Fruit fly (Drosophila melanogaster) whole organism, embryonic: Measurements from ENCODE around the gene CG34148.

Experiments used
- CG1024 ChIP-seq: fragments of 200-800 bp; sonication (Bioruptor generic); IDR thresholded peaks from 2 replicates; pipeline ENCODE4 v1.3.6; 2022; ENCODE audit warnings: missing biosample characterization, missing genetic modification characterization
- CG10543 ChIP-seq: fragments of 200-800 bp; sonication (Bioruptor generic); optimal IDR thresholded peaks from 3 replicates; lab custom pipeline; 2017; ENCODE audit warnings: missing biosample characterization, mild to moderate bottlenecking, missing genetic modification characterization, moderate library complexity
- CG10654 ChIP-seq: fragments of 200-800 bp; sonication (Bioruptor generic); optimal IDR thresholded peaks from 2 replicates; lab custom pipeline; 2016; ENCODE audit warnings: missing biosample characterization, missing genetic modification characterization
- CG11398 ChIP-seq: fragments of 200-800 bp; sonication (Bioruptor generic); optimal IDR thresholded peaks from 2 replicates; lab custom pipeline; 2016; ENCODE audit warnings: missing biosample characterization, missing genetic modification characterization
- CG11696 ChIP-seq: fragments of 200-800 bp; sonication (Bioruptor generic); IDR thresholded peaks from 2 replicates; pipeline ENCODE4 v1.3.6; 2022; ENCODE audit warnings: missing biosample characterization, missing genetic modification characterization
- CG12071 ChIP-seq: fragments of 200-800 bp; sonication (Bioruptor generic); optimal IDR thresholded peaks from 3 replicates; lab custom pipeline; 2018; ENCODE audit warnings: missing biosample characterization, mild to moderate bottlenecking, missing genetic modification characterization
- CG12769 ChIP-seq: fragments of 200-800 bp; sonication (Bioruptor generic); optimal IDR thresholded peaks from 2 replicates; lab custom pipeline; 2019; ENCODE audit warnings: missing biosample characterization, mild to moderate bottlenecking, missing genetic modification characterization, moderate library complexity
- CG14050 ChIP-seq: fragments of 200-800 bp; sonication (Bioruptor generic); IDR thresholded peaks from 3 replicates; pipeline ENCODE4 v1.3.6; 2022; ENCODE audit warnings: missing biosample characterization, missing genetic modification characterization
- CG15269 ChIP-seq: fragments of 200-800 bp; sonication (Bioruptor generic); optimal IDR thresholded peaks from 2 replicates; lab custom pipeline; 2018; ENCODE audit warnings: missing biosample characterization, mild to moderate bottlenecking, missing genetic modification characterization, moderate library complexity
- CG1603 ChIP-seq: fragments of 200-800 bp; sonication (Bioruptor generic); optimal IDR thresholded peaks from 2 replicates; lab custom pipeline; 2019; ENCODE audit warnings: missing biosample characterization, mild to moderate bottlenecking, missing genetic modification characterization, moderate library complexity
- CG17328 ChIP-seq: fragments of 200-800 bp; sonication (Bioruptor generic); IDR thresholded peaks from 2 replicates; pipeline ENCODE4 v1.3.6; 2022; ENCODE audit warnings: missing biosample characterization, missing genetic modification characterization
- CG17568 ChIP-seq: fragments of 200-800 bp; sonication (Bioruptor generic); optimal IDR thresholded peaks from 2 replicates; lab custom pipeline; 2018; ENCODE audit warnings: missing biosample characterization, mild to moderate bottlenecking, missing genetic modification characterization, moderate library complexity
- CG32532 ChIP-seq: fragments of 200-800 bp; sonication (Bioruptor generic); IDR thresholded peaks from 2 replicates; pipeline ENCODE4 v1.3.6; 2022; ENCODE audit warnings: missing biosample characterization, missing genetic modification characterization
- CG6654 ChIP-seq: fragments of 200-800 bp; sonication (Bioruptor generic); optimal IDR thresholded peaks from 2 replicates; lab custom pipeline; 2017; ENCODE audit warnings: missing biosample characterization, mild to moderate bottlenecking, missing genetic modification characterization
- CG6683 ChIP-seq: fragments of 200-800 bp; sonication (Bioruptor generic); optimal IDR thresholded peaks from 2 replicates; lab custom pipeline; 2017; ENCODE audit warnings: missing biosample characterization, mild to moderate bottlenecking, missing genetic modification characterization, missing genetic modification reagents
- CG6854 ChIP-seq: fragments of 200-800 bp; sonication (Bioruptor generic); optimal IDR thresholded peaks from 3 replicates; lab custom pipeline; 2017; ENCODE audit warnings: missing biosample characterization, mild to moderate bottlenecking, missing genetic modification characterization
- CG7928 ChIP-seq: fragments of 200-800 bp; sonication (Bioruptor generic); optimal IDR thresholded peaks from 2 replicates; lab custom pipeline; 2017; ENCODE audit warnings: missing biosample characterization, mild to moderate bottlenecking, missing genetic modification characterization
- CG9215 ChIP-seq: fragments of 200-800 bp; sonication (Bioruptor generic); IDR thresholded peaks from 2 replicates; pipeline ENCODE4 v1.3.6; 2022; ENCODE audit warnings: missing biosample characterization, missing genetic modification characterization
- CG9609 ChIP-seq: fragments of 200-800 bp; sonication (Bioruptor generic); optimal IDR thresholded peaks from 3 replicates; lab custom pipeline; 2016; ENCODE audit warnings: missing biosample characterization, missing genetic modification characterization
- CG9727 ChIP-seq: fragments of 200-800 bp; sonication (Bioruptor generic); optimal IDR thresholded peaks from 3 replicates; lab custom pipeline; 2017; ENCODE audit warnings: missing biosample characterization, mild to moderate bottlenecking, missing genetic modification characterization
- Chrac-16 ChIP-seq: fragments of 200-800 bp; sonication (Bioruptor generic); optimal IDR thresholded peaks from 3 replicates; lab custom pipeline; 2016; ENCODE audit warnings: missing biosample characterization, missing genetic modification characterization
- CrebB ChIP-seq: fragments of 200-800 bp; sonication (Bioruptor generic); optimal IDR thresholded peaks from 3 replicates; lab custom pipeline; 2018; ENCODE audit warnings: missing biosample characterization, mild to moderate bottlenecking, missing genetic modification characterization
- Doc2 ChIP-seq: fragments of 200-800 bp; sonication (Bioruptor generic); IDR thresholded peaks from 2 replicates; pipeline ENCODE4 v1.3.6; 2022; ENCODE audit warnings: missing biosample characterization, missing genetic modification characterization
- Hmr ChIP-seq: fragments of 200-800 bp; sonication (Bioruptor generic); optimal IDR thresholded peaks from 3 replicates; lab custom pipeline; 2017; ENCODE audit warnings: mild to moderate bottlenecking, missing biosample characterization, missing genetic modification reagents, missing genetic modification characterization
- Jarid2 ChIP-seq: fragments of 200-800 bp; sonication (Bioruptor generic); optimal IDR thresholded peaks from 3 replicates; lab custom pipeline; 2017; ENCODE audit warnings: mild to moderate bottlenecking, missing biosample characterization, missing genetic modification reagents, missing genetic modification characterization
- MBD-R2 ChIP-seq: fragments of 200-800 bp; sonication (Bioruptor generic); IDR thresholded peaks from 2 replicates; pipeline ENCODE4 v1.3.6; 2022; ENCODE audit warnings: missing biosample characterization, missing genetic modification characterization
- MTF-1 ChIP-seq: fragments of 200-800 bp; sonication (Bioruptor generic); optimal IDR thresholded peaks from 2 replicates; lab custom pipeline; 2018; ENCODE audit warnings: missing biosample characterization, mild to moderate bottlenecking, missing genetic modification characterization, borderline replicate concordance
- Myb ChIP-seq: fragments of 200-800 bp; sonication (Bioruptor generic); optimal IDR thresholded peaks from 2 replicates; lab custom pipeline; 2016; ENCODE audit warnings: missing biosample characterization, missing genetic modification characterization
- Sry-β ChIP-seq: fragments of 200-800 bp; sonication (Bioruptor generic); optimal IDR thresholded peaks from 2 replicates; lab custom pipeline; 2018; ENCODE audit warnings: missing biosample characterization, mild to moderate bottlenecking, missing genetic modification characterization, moderate library complexity
- Sry-δ ChIP-seq: fragments of 200-800 bp; sonication (Bioruptor generic); optimal IDR thresholded peaks from 2 replicates; lab custom pipeline; 2016; ENCODE audit warnings: missing biosample characterization, missing genetic modification characterization
- Xrp1 ChIP-seq: fragments of 200-800 bp; sonication (Bioruptor generic); IDR thresholded peaks from 2 replicates; pipeline ENCODE4 v1.3.6; 2022; ENCODE audit warnings: missing biosample characterization, missing genetic modification characterization
- aop ChIP-seq: fragments of 200-800 bp; sonication (Bioruptor generic); IDR thresholded peaks from 2 replicates; pipeline ENCODE4 v1.3.6; 2022; ENCODE audit warnings: missing biosample characterization, missing genetic modification characterization
- ap ChIP-seq: fragments of 200-800 bp; sonication (Bioruptor generic); IDR thresholded peaks from 2 replicates; pipeline ENCODE4 v1.3.6; 2022; ENCODE audit warnings: missing biosample characterization, missing genetic modification characterization
- ash1 ChIP-seq: fragments of 200-800 bp; sonication (Bioruptor generic); optimal IDR thresholded peaks from 2 replicates; lab custom pipeline; 2018; ENCODE audit warnings: missing biosample characterization, mild to moderate bottlenecking, missing genetic modification characterization
- ato ChIP-seq: fragments of 200-800 bp; sonication (Bioruptor generic); IDR thresholded peaks from 2 replicates; pipeline ENCODE4 v1.3.6; 2022; ENCODE audit warnings: missing biosample characterization, missing genetic modification characterization; ENCODE audit not compliant: partially characterized antibody
- bsh ChIP-seq, 2 experiments: fragments of 200-800 bp; sonication (Bioruptor generic); optimal IDR thresholded peaks; 2 replicates each; lab custom pipeline; 2017 to 2018; ENCODE audit warnings: mild to moderate bottlenecking in 2 of 2, missing biosample characterization in 2 of 2, missing genetic modification characterization in 2 of 2, moderate library complexity in 1 of 2
- chif ChIP-seq, 2 experiments: fragments of 200-800 bp; sonication (Bioruptor generic); optimal IDR thresholded peaks; 3 replicates each; lab custom pipeline; 2016; ENCODE audit warnings: missing biosample characterization in 2 of 2, missing genetic modification characterization in 2 of 2
- da ChIP-seq: fragments of 200-800 bp; sonication (Bioruptor generic); optimal IDR thresholded peaks from 2 replicates; lab custom pipeline; 2016; ENCODE audit warnings: missing biosample characterization, missing genetic modification characterization
- dm ChIP-seq: fragments of 200-800 bp; sonication (Bioruptor generic); optimal IDR thresholded peaks from 3 replicates; lab custom pipeline; 2016; ENCODE audit warnings: missing biosample characterization, missing genetic modification characterization
- en ChIP-seq: fragments of 200-800 bp; sonication (Bioruptor generic); optimal IDR thresholded peaks from 2 replicates; lab custom pipeline; 2016; ENCODE audit warnings: missing biosample characterization, missing genetic modification characterization
- ftz-f1 ChIP-seq: fragments of 200-800 bp; sonication (Bioruptor generic); optimal IDR thresholded peaks from 2 replicates; lab custom pipeline; 2016; ENCODE audit warnings: missing biosample characterization, missing genetic modification characterization
- gt ChIP-seq: fragments of 200-800 bp; sonication (Bioruptor generic); IDR thresholded peaks from 2 replicates; pipeline ENCODE4 v1.3.6; 2022; ENCODE audit warnings: missing biosample characterization, missing genetic modification characterization
- hth ChIP-seq: fragments of >200 bp; optimal IDR thresholded peaks from 2 replicates; lab custom pipeline; 2017; ENCODE audit warnings: inconsistent platforms
- jigr1 ChIP-seq: fragments of 200-800 bp; sonication (Bioruptor generic); IDR thresholded peaks from 3 replicates; pipeline ENCODE4 v1.3.6; 2022; ENCODE audit warnings: missing biosample characterization, missing genetic modification characterization
- jumu ChIP-seq: fragments of 200-800 bp; sonication (Bioruptor generic); optimal IDR thresholded peaks from 3 replicates; lab custom pipeline; 2016; ENCODE audit warnings: missing biosample characterization, missing genetic modification characterization
- ken ChIP-seq: fragments of 200-800 bp; sonication (Bioruptor generic); IDR thresholded peaks from 3 replicates; pipeline ENCODE4 v1.3.6; 2022; ENCODE audit warnings: missing biosample characterization, missing genetic modification characterization
- pan ChIP-seq, 4 experiments: fragments of >200 bp in 3 of 4; fragments of 200-800 bp in 1 of 4; sonication (Bioruptor generic) in 1 of 4; optimal IDR thresholded peaks in 3 of 4; IDR thresholded peaks in 1 of 4; 2 replicates each; pipeline versions ENCODE4 v1.3.6 to Lab custom; 2017 to 2022; ENCODE audit warnings: missing biosample characterization in 2 of 4, missing genetic modification characterization in 2 of 4, mixed read lengths in 1 of 4
- psq ChIP-seq: fragments of 200-800 bp; sonication (Bioruptor generic); optimal IDR thresholded peaks from 2 replicates; lab custom pipeline; 2017; ENCODE audit warnings: missing biosample characterization, missing genetic modification characterization
- sim ChIP-seq: fragments of 200-800 bp; sonication (Bioruptor generic); IDR thresholded peaks from 2 replicates; pipeline ENCODE4 v1.3.6; 2022; ENCODE audit warnings: missing biosample characterization, missing genetic modification characterization
- sna ChIP-seq: fragments of 200-800 bp; sonication (Bioruptor generic); IDR thresholded peaks from 2 replicates; pipeline ENCODE4 v1.3.6; 2022; ENCODE audit warnings: missing biosample characterization, missing genetic modification characterization; ENCODE audit not compliant: partially characterized antibody
- vnd ChIP-seq: fragments of 200-800 bp; sonication (Bioruptor generic); IDR thresholded peaks from 3 replicates; pipeline ENCODE4 v1.3.6; 2022; ENCODE audit warnings: missing biosample characterization, missing genetic modification characterization; ENCODE audit not compliant: partially characterized antibody

CG34148 gene

DNA sequence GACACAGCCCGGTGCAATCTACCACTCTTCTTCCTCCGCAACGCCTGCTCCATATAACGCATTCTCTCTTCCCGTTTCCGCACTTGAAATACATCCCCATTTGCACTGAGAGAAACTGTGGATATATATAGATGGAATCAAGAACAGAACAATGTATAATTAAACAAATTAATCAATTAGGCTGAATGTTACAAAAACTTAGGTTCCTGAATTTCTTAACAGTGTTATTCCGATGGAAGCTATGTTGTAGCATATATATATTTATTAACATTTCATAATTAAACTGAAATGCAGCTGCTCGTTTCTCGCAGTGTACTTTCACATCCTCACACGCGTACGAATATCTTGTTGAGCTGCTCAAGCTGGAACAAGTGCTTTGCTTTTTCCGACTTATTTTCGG lies 19.0 kb downstream of the CG34148 start (continued):
- TF ChIP-seq bsh (GFP tag; optimal IDR thresholded peaks at IDR 0.05; lab: Kevin White, UChicago) (peak; percentile 61 to 75), ato (GFP tag; lab: Robert Waterston, UW) (no peak), Doc2 (GFP tag; lab: Robert Waterston, UW) (no peak), Xrp1 (GFP tag; lab: Robert Waterston, UW) (peak; percentile 76), MBD-R2 (GFP tag; lab: Robert Waterston, UW) (no peak), pan (optimal IDR thresholded peaks at IDR 0.05; lab: Kevin White, UChicago) (no peak), pan (GFP tag; optimal IDR thresholded peaks at IDR 0.05 in 1 of 2, IDR thresholded peaks at IDR 0.05 in 1 of 2) (no peak), jumu (GFP tag; lab: Kevin White, UChicago) (no peak), hth (lab: Kevin White, UChicago) (no peak), sim (GFP tag; lab: Robert Waterston, UW) (no peak), aop (GFP tag; lab: Robert Waterston, UW) (no peak), MTF-1 (GFP tag; lab: Kevin White, UChicago) (no peak), CG7928 (GFP tag; lab: Kevin White, UChicago) (no peak), CG17568 (no peak), CG12071 (GFP tag; lab: Kevin White, UChicago) (no peak), CrebB (tag; lab: Kevin White, UChicago) (no peak), CG1603 (tag; lab: Kevin White, UChicago) (peak; percentile 49), CG1024 (GFP tag; lab: Robert Waterston, UW) (no peak), CG9727 (GFP tag; lab: Kevin White, UChicago) (peak; percentile 63), CG6683 (GFP tag; lab: Kevin White, UChicago) (no peak), CG15269 (tag; lab: Kevin White, UChicago) (no peak), CG14050 (GFP tag; lab: Robert Waterston, UW) (no peak), dm (GFP tag; lab: Kevin White, UChicago) (no peak), gt (GFP tag; lab: Robert Waterston, UW) (no peak), vnd (GFP tag; lab: Robert Waterston, UW) (no peak), Sry-δ (GFP tag; lab: Kevin White, UChicago) (no peak), jigr1 (no peak), CG6854 (GFP tag; lab: Kevin White, UChicago) (no peak), Jarid2 (GFP tag; lab: Kevin White, UChicago) (no peak), CG9609 (GFP tag; lab: Kevin White, UChicago) (peak; percentile 23), chif (GFP tag; optimal IDR thresholded peaks at IDR 0.05; lab: Kevin White, UChicago) (peak; percentile 22 to 66), CG10543 (no peak), da (GFP tag; lab: Kevin White, UChicago) (no peak), CG11696 (GFP tag; lab: Robert Waterston, UW) (0 out of 2 replicates have a peak, but pooled peaks have one; percentile 32), ash1 (no peak), Sry-β (GFP tag; lab: Kevin White, UChicago) (no peak), sna (GFP tag; lab: Robert Waterston, UW) (no peak), CG10654 (GFP tag; lab: Kevin White, UChicago) (peak; percentile 20), CG11398 (no peak), en (GFP tag; lab: Kevin White, UChicago) (no peak), ap (GFP tag; lab: Robert Waterston, UW) (no peak), CG9215 (no peak), ftz-f1 (GFP tag; lab: Kevin White, UChicago) (no peak), CG6654 (GFP tag; lab: Kevin White, UChicago) (no peak), psq (no peak), CG17328 (peak; percentile 53; the same call in 1 of the 2 replicates), Myb (GFP tag; lab: Kevin White, UChicago) (no peak), Hmr (GFP tag; lab: Kevin White, UChicago) (no peak), ken (GFP tag; lab: Robert Waterston, UW) (no peak), Chrac-16 (GFP tag; lab: Kevin White, UChicago) (peak; percentile 51), CG32532 (GFP tag; lab: Robert Waterston, UW) (no peak), CG12769 (tag; lab: Kevin White, UChicago) (peak; percentile 14)
